Fruit fly (Drosophila melanogaster): ENCODE results near the gene Dhpr.

- TF ChIP-seq D1 (tag; optimal IDR thresholded peaks at IDR 0.05) (no peak), CG8301 (tag; optimal IDR thresholded peaks at IDR 0.05) (no peak), CG32121 (GFP tag; IDR thresholded peaks at IDR 0.05) (no peak)
Measured at dm6 chr3L:9139553-9139952, 5.2 kb downstream of the Dhpr start.
